Worm (Caenorhabditis elegans) whole organism, L2 larva: Measurements from ENCODE around the gene T25B6.3.

Source experiments
- C34F6.9 ChIP-seq: fragments of 150-350 bp; optimal IDR thresholded peaks from 2 replicates; lab custom pipeline; 2014; ENCODE audit warnings: missing biosample characterization, missing genetic modification characterization
- F13H6.1 ChIP-seq: sonication (generic microtip); optimal IDR thresholded peaks from 2 replicates; lab custom pipeline; 2016; ENCODE audit warnings: missing genetic modification characterization, missing compliant biosample characterization
- R02D3.7 ChIP-seq: fragments of 150-350 bp; optimal IDR thresholded peaks from 2 replicates; lab custom pipeline; 2014; ENCODE audit warnings: missing biosample characterization, missing genetic modification characterization
- Y55F3AM.14 ChIP-seq: fragments of 200-800 bp; sonication (Bioruptor generic); optimal IDR thresholded peaks from 2 replicates; lab custom pipeline; 2018; ENCODE audit warnings: mild to moderate bottlenecking, missing genetic modification characterization, missing compliant biosample characterization
- ZK546.5 ChIP-seq: sonication (generic microtip); optimal IDR thresholded peaks from 2 replicates; lab custom pipeline; 2017; ENCODE audit warnings: missing biosample characterization, missing genetic modification characterization
- ama-1 ChIP-seq: fragments of 150-350 bp; optimal IDR thresholded peaks from 2 replicates; lab custom pipeline; 2018; ENCODE audit warnings: inconsistent platforms
- blmp-1 ChIP-seq: sonication (generic microtip); optimal IDR thresholded peaks from 2 replicates; lab custom pipeline; 2017; ENCODE audit warnings: missing genetic modification characterization, mild to moderate bottlenecking, missing compliant biosample characterization, antibody characterized with exemption, moderate library complexity; ENCODE audit not compliant: insufficient read depth
- ceh-16 ChIP-seq: fragments of 150-350 bp; optimal IDR thresholded peaks from 2 replicates; lab custom pipeline; 2014; ENCODE audit warnings: missing biosample characterization, missing genetic modification characterization
- dmd-4 ChIP-seq: sonication (generic microtip); optimal IDR thresholded peaks from 2 replicates; lab custom pipeline; 2017; ENCODE audit warnings: missing biosample characterization, missing genetic modification characterization
- egl-27 ChIP-seq: sonication (generic microtip); optimal IDR thresholded peaks from 3 replicates; lab custom pipeline; 2017; ENCODE audit warnings: missing biosample characterization, missing genetic modification reagents, missing genetic modification characterization
- elt-1 ChIP-seq: fragments of 150-350 bp; optimal IDR thresholded peaks from 2 replicates; lab custom pipeline; 2014; ENCODE audit warnings: missing biosample characterization, missing genetic modification characterization
- elt-3 ChIP-seq: sonication (generic microtip); optimal IDR thresholded peaks from 2 replicates; lab custom pipeline; 2017; ENCODE audit warnings: missing biosample characterization, missing genetic modification characterization
- fos-1 ChIP-seq: fragments of 150-350 bp; optimal IDR thresholded peaks from 2 replicates; lab custom pipeline; 2014; ENCODE audit warnings: missing biosample characterization, missing genetic modification characterization
- lin-11 ChIP-seq: fragments of 150-350 bp; sonication (generic microtip); optimal IDR thresholded peaks from 2 replicates; lab custom pipeline; 2014; ENCODE audit warnings: missing biosample characterization, missing genetic modification characterization, inconsistent platforms, mixed read lengths
- lin-39 ChIP-seq: fragments of 150-350 bp; optimal IDR thresholded peaks from 2 replicates; lab custom pipeline; 2014; ENCODE audit warnings: missing biosample characterization, missing genetic modification reagents, missing genetic modification characterization
- lsy-2 ChIP-seq, 2 experiments: fragments of 150-350 bp in 1 of 2; sonication (generic microtip) in 1 of 2; optimal IDR thresholded peaks; 2 replicates each; lab custom pipeline; 2014 to 2017; ENCODE audit warnings: missing biosample characterization in 2 of 2, missing genetic modification characterization in 2 of 2
- mab-5 ChIP-seq: fragments of 150-350 bp; optimal IDR thresholded peaks from 2 replicates; lab custom pipeline; 2014; ENCODE audit warnings: missing biosample characterization, missing genetic modification characterization
- mdl-1 ChIP-seq, 2 experiments: fragments of 150-350 bp in 1 of 2; sonication (generic microtip) in 1 of 2; optimal IDR thresholded peaks; 2 replicates each; lab custom pipeline; 2017; ENCODE audit warnings: missing biosample characterization in 2 of 2, missing genetic modification characterization in 2 of 2
- nhr-10 ChIP-seq: sonication (generic microtip); optimal IDR thresholded peaks from 2 replicates; lab custom pipeline; 2017; ENCODE audit warnings: missing biosample characterization, missing genetic modification characterization
- nhr-11 ChIP-seq: fragments of 150-350 bp; optimal IDR thresholded peaks from 2 replicates; lab custom pipeline; 2014; ENCODE audit warnings: missing biosample characterization, missing genetic modification characterization
- nhr-129 ChIP-seq: fragments of 150-350 bp; optimal IDR thresholded peaks from 2 replicates; lab custom pipeline; 2014; ENCODE audit warnings: missing biosample characterization, missing genetic modification characterization
- nhr-21 ChIP-seq: fragments of 150-350 bp; optimal IDR thresholded peaks from 2 replicates; lab custom pipeline; 2014; ENCODE audit warnings: missing biosample characterization, missing genetic modification characterization
- nhr-23 ChIP-seq: fragments of 150-350 bp; optimal IDR thresholded peaks from 2 replicates; lab custom pipeline; 2014; ENCODE audit warnings: missing biosample characterization, missing genetic modification reagents, missing genetic modification characterization
- nhr-25 ChIP-seq: fragments of 150-350 bp; sonication (generic microtip); optimal IDR thresholded peaks from 3 replicates; lab custom pipeline; 2014; ENCODE audit warnings: missing biosample characterization, missing genetic modification characterization
- nhr-6 ChIP-seq: fragments of 150-350 bp; optimal IDR thresholded peaks from 2 replicates; lab custom pipeline; 2014; ENCODE audit warnings: missing biosample characterization, missing genetic modification characterization
- skn-1 ChIP-seq: sonication (generic microtip); optimal IDR thresholded peaks from 2 replicates; lab custom pipeline; 2017; ENCODE audit warnings: missing biosample characterization, missing genetic modification characterization
- sma-3 ChIP-seq: sonication (generic microtip); optimal IDR thresholded peaks from 2 replicates; lab custom pipeline; 2016; ENCODE audit warnings: missing genetic modification reagents, missing genetic modification characterization, missing compliant biosample characterization
- sma-9 ChIP-seq, 2 experiments: fragments of 150-350 bp in 1 of 2; sonication (generic microtip) in 1 of 2; optimal IDR thresholded peaks; 2 replicates each; lab custom pipeline; 2014 to 2016; ENCODE audit warnings: missing genetic modification characterization in 2 of 2, mild to moderate bottlenecking in 1 of 2, missing biosample characterization in 1 of 2, missing compliant biosample characterization in 1 of 2, missing genetic modification reagents in 1 of 2, moderate library complexity in 1 of 2
- snpc-4 ChIP-seq: fragments of 150-350 bp; optimal IDR thresholded peaks from 2 replicates; lab custom pipeline; 2014; ENCODE audit warnings: missing biosample characterization, missing genetic modification characterization
- unc-55 ChIP-seq: fragments of 150-350 bp; sonication (generic microtip); optimal IDR thresholded peaks from 3 replicates; lab custom pipeline; 2014; ENCODE audit warnings: missing biosample characterization, missing genetic modification reagents, missing genetic modification characterization
- unc-62 ChIP-seq: fragments of 150-350 bp; optimal IDR thresholded peaks from 2 replicates; lab custom pipeline; 2014; ENCODE audit warnings: missing biosample characterization, missing genetic modification reagents, missing genetic modification characterization
- ztf-1 ChIP-seq: fragments of 200-800 bp; sonication (Bioruptor generic); conservative IDR thresholded peaks from 2 replicates; pipeline ENCODE4 v1.3.6; 2022; ENCODE audit warnings: missing genetic modification characterization, missing compliant biosample characterization
- ztf-11 ChIP-seq: sonication (generic microtip); optimal IDR thresholded peaks from 2 replicates; lab custom pipeline; 2017; ENCODE audit warnings: missing biosample characterization, missing genetic modification characterization
- ztf-4 ChIP-seq: fragments of 150-350 bp; optimal IDR thresholded peaks from 2 replicates; lab custom pipeline; 2014; ENCODE audit warnings: missing biosample characterization, missing genetic modification characterization

The T25B6.3 gene

ce11 chrX:9027304-9027703 lies at the start of gene T25B6.3:
TSS of gene T25B6.3 (plus strand) at chrX:9027604.
- TF ChIP-seq ztf-1 (GFP tag; lab: Robert Waterston, UW) (no peak), ama-1 (no peak), nhr-6 (tag; lab: Kevin White, UChicago) (no peak), R02D3.7 (tag; lab: Kevin White, UChicago) (no peak), ztf-11 (no peak), nhr-11 (no peak)
- TF ChIP-seq, all 48 proteins: peak for 0

ce11 chrX:8980676-8981075 lies 46.7 kb upstream of the T25B6.3 start, which contains the start of gene nmur-1:
TSS of gene nmur-1 (plus strand) at chrX:8980976.
- no peak for TF ChIP-seq lin-11 (tag; lab: Kevin White, UChicago)
- TF ChIP-seq blmp-1 (tag; lab: Kevin White, UChicago): no peak
- no peak for TF ChIP-seq lin-39 (tag; lab: Kevin White, UChicago)
- TF ChIP-seq mdl-1 (tag; optimal IDR thresholded peaks at IDR 0.05; lab: Kevin White, UChicago): no peak
- TF ChIP-seq sma-9 (GFP tag; optimal IDR thresholded peaks at IDR 0.05; lab: Kevin White, UChicago): no peak
- TF ChIP-seq sma-9 (tag; optimal IDR thresholded peaks at IDR 0.05; lab: Kevin White, UChicago): no peak
- no peak for TF ChIP-seq ztf-11
- TF ChIP-seq snpc-4: no peak
- TF ChIP-seq fos-1 (tag; lab: Kevin White, UChicago): no peak
- TF ChIP-seq ZK546.5 (tag; lab: Kevin White, UChicago): no peak
- TF ChIP-seq skn-1 (tag; lab: Kevin White, UChicago): no peak
- TF ChIP-seq, all 48 proteins: peak for 0

ce11 chrX:8986452-8986851 lies 41.0 kb upstream of the T25B6.3 start:
- no peak for TF ChIP-seq ama-1
- peak; percentile 50 for TF ChIP-seq nhr-129 (tag; lab: Kevin White, UChicago)
- no peak for TF ChIP-seq R02D3.7 (tag; lab: Kevin White, UChicago)
- no peak for TF ChIP-seq nhr-21 (tag; lab: Kevin White, UChicago)
- no peak for TF ChIP-seq nhr-25 (tag; lab: Kevin White, UChicago)
- peak; percentile 4 for TF ChIP-seq C34F6.9 (tag; lab: Kevin White, UChicago)
- peak; percentile 63 for TF ChIP-seq F13H6.1 (tag; lab: Kevin White, UChicago)
- TF ChIP-seq sma-9 (GFP tag; optimal IDR thresholded peaks at IDR 0.05; lab: Kevin White, UChicago): no peak
- no peak for TF ChIP-seq sma-9 (tag; optimal IDR thresholded peaks at IDR 0.05; lab: Kevin White, UChicago)
- no peak for TF ChIP-seq mdl-1 (tag; optimal IDR thresholded peaks at IDR 0.05; lab: Kevin White, UChicago)
- peak in 1 of 2 experiments; percentile 24 for TF ChIP-seq lsy-2 (tag; optimal IDR thresholded peaks at IDR 0.05; lab: Kevin White, UChicago)
- TF ChIP-seq unc-62 (GFP tag; lab: Kevin White, UChicago): no peak
- TF ChIP-seq sma-3 (GFP tag; lab: Kevin White, UChicago): no peak
- no peak for TF ChIP-seq snpc-4
- peak; percentile 20 for TF ChIP-seq Y55F3AM.14

- TF ChIP-seq nhr-11: no peak
- TF ChIP-seq ceh-16 (tag; lab: Kevin White, UChicago): no peak
- no peak for TF ChIP-seq unc-55 (GFP tag; lab: Kevin White, UChicago)
- no peak for TF ChIP-seq R02D3.7 (tag; lab: Kevin White, UChicago)
- no peak for TF ChIP-seq sma-9 (GFP tag; optimal IDR thresholded peaks at IDR 0.05; lab: Kevin White, UChicago)
- no peak for TF ChIP-seq sma-9 (tag; optimal IDR thresholded peaks at IDR 0.05; lab: Kevin White, UChicago)
- TF ChIP-seq elt-1: no peak
- TF ChIP-seq dmd-4 (tag; lab: Kevin White, UChicago): no peak
- no peak for TF ChIP-seq ztf-4 (tag; lab: Kevin White, UChicago)
- TF ChIP-seq nhr-10 (tag; lab: Kevin White, UChicago): no peak
- no peak for TF ChIP-seq nhr-23 (tag; lab: Kevin White, UChicago)
- no peak for TF ChIP-seq unc-62 (GFP tag; lab: Kevin White, UChicago)
- no peak for TF ChIP-seq ZK546.5 (tag; lab: Kevin White, UChicago)
- TF ChIP-seq nhr-129 (tag; lab: Kevin White, UChicago): no peak
- TF ChIP-seq nhr-6 (tag; lab: Kevin White, UChicago): no peak
- TF ChIP-seq elt-3: no peak
- no peak for TF ChIP-seq blmp-1 (tag; lab: Kevin White, UChicago)
- TF ChIP-seq mab-5 (tag; lab: Kevin White, UChicago): no peak
- TF ChIP-seq egl-27: no peak
- TF ChIP-seq snpc-4: no peak
- no peak for TF ChIP-seq lin-39 (tag; lab: Kevin White, UChicago)
Measured at ce11 chrX:8987828-8988227, 39.6 kb upstream of the T25B6.3 start, which contains the start of gene twk-18. TSS of gene twk-18 (plus strand) at chrX:8988128.
